Fruit fly (Drosophila melanogaster): ENCODE data around the gene Frq1.

DNA sequence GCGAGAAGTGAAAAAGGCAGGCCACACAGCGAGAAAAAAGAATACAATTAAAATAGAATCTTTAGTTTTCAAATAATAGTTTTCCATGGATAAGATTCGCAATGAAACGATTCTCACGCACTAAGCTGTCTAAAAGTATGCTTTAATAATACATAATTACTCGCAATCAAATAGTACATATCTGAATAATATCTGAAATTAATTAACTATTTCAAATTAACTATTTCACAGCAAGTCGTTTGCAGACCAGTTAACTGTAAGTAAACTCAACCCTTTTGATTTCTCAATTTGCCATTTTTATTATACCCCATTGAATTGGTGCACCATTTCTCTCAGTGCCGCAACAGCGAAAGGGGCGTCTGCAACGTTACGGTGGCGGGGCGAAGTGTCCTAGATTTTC is 29.6 kb upstream of the Frq1 start:
- TF ChIP-seq Snoo (tag; optimal IDR thresholded peaks at IDR 0.05): no peak
- TF ChIP-seq CG14655 (GFP tag; optimal IDR thresholded peaks at IDR 0.05): no peak
- TF ChIP-seq CG8159 (tag; optimal IDR thresholded peaks at IDR 0.05): no peak
- no peak for TF ChIP-seq EcR (GFP tag; optimal IDR thresholded peaks at IDR 0.05)
- TF ChIP-seq CG17806 (tag; optimal IDR thresholded peaks at IDR 0.05): no peak
- TF ChIP-seq CG10348 (GFP tag; IDR thresholded peaks at IDR 0.05): no peak
- TF ChIP-seq CG34367 (tag; optimal IDR thresholded peaks at IDR 0.05): no peak
- TF ChIP-seq D1 (tag; optimal IDR thresholded peaks at IDR 0.05): no peak
- no peak for TF ChIP-seq CG12605 (GFP tag; IDR thresholded peaks at IDR 0.05)
- no peak for TF ChIP-seq CG4496 (GFP tag; IDR thresholded peaks at IDR 0.05)
- no peak for TF ChIP-seq rn (GFP tag; IDR thresholded peaks at IDR 0.05)
